Fruit fly (Drosophila melanogaster) whole organism, embryonic: ENCODE data around the gene Tbcd.

Experiments
- ATbp ChIP-seq: fragments of 200-800 bp; sonication (Bioruptor generic); optimal IDR thresholded peaks from 2 replicates; lab custom pipeline; 2017; ENCODE audit warnings: missing biosample characterization, mild to moderate bottlenecking, missing genetic modification characterization, missing genetic modification reagents
- BEAF-32 ChIP-seq: fragments of 200-800 bp; sonication (Bioruptor generic); optimal IDR thresholded peaks from 3 replicates; lab custom pipeline; 2017; ENCODE audit warnings: missing biosample characterization, missing genetic modification characterization, mild to moderate bottlenecking, moderate library complexity, missing genetic modification reagents
- CG10147 ChIP-seq: fragments of 200-800 bp; sonication (Bioruptor generic); optimal IDR thresholded peaks from 2 replicates; lab custom pipeline; 2019; ENCODE audit warnings: missing biosample characterization, mild to moderate bottlenecking, missing genetic modification characterization, moderate library complexity
- CG10321 ChIP-seq: fragments of 200-800 bp; sonication (Bioruptor generic); IDR thresholded peaks from 2 replicates; pipeline ENCODE4 v1.3.6; 2022; ENCODE audit warnings: missing biosample characterization, missing genetic modification characterization
- CG10654 ChIP-seq: fragments of 200-800 bp; sonication (Bioruptor generic); optimal IDR thresholded peaks from 2 replicates; lab custom pipeline; 2016; ENCODE audit warnings: missing biosample characterization, missing genetic modification characterization
- CG11247 ChIP-seq: fragments of 200-800 bp; sonication (Bioruptor generic); IDR thresholded peaks from 2 replicates; pipeline ENCODE4 v1.3.6; 2022; ENCODE audit warnings: missing biosample characterization, missing genetic modification characterization
- CG12744 ChIP-seq: fragments of 200-800 bp; sonication (Bioruptor generic); optimal IDR thresholded peaks from 2 replicates; lab custom pipeline; 2016; ENCODE audit warnings: missing biosample characterization, missing genetic modification characterization
- CG12769 ChIP-seq: fragments of 200-800 bp; sonication (Bioruptor generic); optimal IDR thresholded peaks from 2 replicates; lab custom pipeline; 2019; ENCODE audit warnings: missing biosample characterization, mild to moderate bottlenecking, missing genetic modification characterization, moderate library complexity
- CG15011 ChIP-seq: fragments of 200-800 bp; sonication (Bioruptor generic); optimal IDR thresholded peaks from 3 replicates; lab custom pipeline; 2018; ENCODE audit warnings: missing biosample characterization, mild to moderate bottlenecking, missing genetic modification characterization
- CG15269 ChIP-seq: fragments of 200-800 bp; sonication (Bioruptor generic); optimal IDR thresholded peaks from 2 replicates; lab custom pipeline; 2018; ENCODE audit warnings: missing biosample characterization, mild to moderate bottlenecking, missing genetic modification characterization, moderate library complexity
- CG18476 ChIP-seq: fragments of 200-800 bp; sonication (Bioruptor generic); optimal IDR thresholded peaks from 2 replicates; lab custom pipeline; 2016; ENCODE audit warnings: missing biosample characterization, mild to moderate bottlenecking, missing genetic modification characterization
- CG2678 ChIP-seq: fragments of 200-800 bp; sonication (Bioruptor generic); optimal IDR thresholded peaks from 3 replicates; lab custom pipeline; 2019; ENCODE audit warnings: missing biosample characterization, mild to moderate bottlenecking, missing genetic modification characterization, moderate library complexity
- CG31365 ChIP-seq: fragments of 200-800 bp; sonication (Bioruptor generic); optimal IDR thresholded peaks from 2 replicates; lab custom pipeline; 2018; ENCODE audit warnings: missing biosample characterization, mild to moderate bottlenecking, missing genetic modification characterization
- CG33557 ChIP-seq: fragments of 200-800 bp; sonication (Bioruptor generic); optimal IDR thresholded peaks from 2 replicates; lab custom pipeline; 2019; ENCODE audit warnings: missing biosample characterization, mild to moderate bottlenecking, missing genetic modification characterization, moderate library complexity
- CG34224 ChIP-seq: fragments of 200-800 bp; sonication (Bioruptor generic); IDR thresholded peaks from 3 replicates; pipeline ENCODE4 v1.3.6; 2022; ENCODE audit warnings: missing biosample characterization, missing genetic modification characterization; ENCODE audit not compliant: partially characterized antibody
- CG3995 ChIP-seq: fragments of 200-800 bp; sonication (Bioruptor generic); optimal IDR thresholded peaks from 3 replicates; lab custom pipeline; 2016; ENCODE audit warnings: missing biosample characterization, missing genetic modification characterization
- CG4730 ChIP-seq: fragments of 200-800 bp; sonication (Bioruptor generic); IDR thresholded peaks from 2 replicates; pipeline ENCODE4 v1.3.6; 2022; ENCODE audit warnings: missing biosample characterization, missing genetic modification characterization
- CG6765 ChIP-seq: fragments of 200-800 bp; sonication (Bioruptor generic); optimal IDR thresholded peaks from 3 replicates; lab custom pipeline; 2017; ENCODE audit warnings: missing biosample characterization, mild to moderate bottlenecking, missing genetic modification characterization
- CG7745 ChIP-seq: fragments of 200-800 bp; sonication (Bioruptor generic); optimal IDR thresholded peaks from 2 replicates; lab custom pipeline; 2018; ENCODE audit warnings: missing biosample characterization, mild to moderate bottlenecking, missing genetic modification characterization, moderate library complexity
- D19A ChIP-seq: fragments of 200-800 bp; optimal IDR thresholded peaks from 3 replicates; lab custom pipeline; 2019; ENCODE audit warnings: missing biosample characterization, mild to moderate bottlenecking, missing genetic modification characterization, moderate library complexity
- Doc3 ChIP-seq: fragments of 200-800 bp; sonication (Bioruptor generic); IDR thresholded peaks from 3 replicates; pipeline ENCODE4 v1.3.6; 2022; ENCODE audit warnings: missing biosample characterization, missing genetic modification characterization; ENCODE audit not compliant: partially characterized antibody
- Ets65A ChIP-seq: fragments of 200-800 bp; sonication (Bioruptor generic); peaks from one replicate; lab custom pipeline; 2016; ENCODE audit warnings: missing biosample characterization, missing genetic modification characterization
- HLH3B ChIP-seq: fragments of 200-800 bp; sonication (Bioruptor generic); IDR thresholded peaks from 2 replicates; pipeline ENCODE4 v1.3.6; 2022; ENCODE audit warnings: missing biosample characterization, missing genetic modification characterization
- Lhr ChIP-seq: fragments of 200-800 bp; sonication (Bioruptor generic); optimal IDR thresholded peaks from 3 replicates; lab custom pipeline; 2017; ENCODE audit warnings: mild to moderate bottlenecking, missing biosample characterization, missing genetic modification reagents, missing genetic modification characterization
- Lpt ChIP-seq: fragments of >200 bp; optimal IDR thresholded peaks from 2 replicates; lab custom pipeline; 2018; ENCODE audit warnings: missing biosample characterization, missing genetic modification characterization
- Meics ChIP-seq: fragments of 200-800 bp; sonication (Bioruptor generic); optimal IDR thresholded peaks from 2 replicates; lab custom pipeline; 2017; ENCODE audit warnings: missing biosample characterization, mild to moderate bottlenecking, missing genetic modification characterization
- NfI ChIP-seq: fragments of 200-800 bp; sonication (Bioruptor generic); optimal IDR thresholded peaks from 3 replicates; lab custom pipeline; 2018; ENCODE audit warnings: missing biosample characterization, mild to moderate bottlenecking, missing genetic modification characterization, moderate library complexity
- Pdp1 ChIP-seq, 2 experiments: fragments of 200-800 bp; sonication (Bioruptor generic); optimal IDR thresholded peaks; 3 replicates each; lab custom pipeline; 2016; ENCODE audit warnings: missing biosample characterization in 2 of 2, missing genetic modification characterization in 2 of 2, mild to moderate bottlenecking in 1 of 2, moderate library complexity in 1 of 2
- Sry-β ChIP-seq: fragments of 200-800 bp; sonication (Bioruptor generic); optimal IDR thresholded peaks from 2 replicates; lab custom pipeline; 2018; ENCODE audit warnings: missing biosample characterization, mild to moderate bottlenecking, missing genetic modification characterization, moderate library complexity
- TFAM ChIP-seq: fragments of 200-800 bp; sonication (Bioruptor generic); optimal IDR thresholded peaks from 2 replicates; lab custom pipeline; 2017; ENCODE audit warnings: missing biosample characterization, missing genetic modification characterization, inconsistent platforms
- amos ChIP-seq: fragments of 200-800 bp; sonication (Bioruptor generic); IDR thresholded peaks from 2 replicates; pipeline ENCODE4 v1.3.6; 2022; ENCODE audit warnings: missing biosample characterization, missing genetic modification characterization; ENCODE audit not compliant: partially characterized antibody
- ap ChIP-seq: fragments of 200-800 bp; sonication (Bioruptor generic); IDR thresholded peaks from 2 replicates; pipeline ENCODE4 v1.3.6; 2022; ENCODE audit warnings: missing biosample characterization, missing genetic modification characterization
- bab2 ChIP-seq: fragments of 200-800 bp; sonication (Bioruptor generic); optimal IDR thresholded peaks from 2 replicates; lab custom pipeline; 2016; ENCODE audit warnings: missing biosample characterization, missing genetic modification characterization
- emc ChIP-seq: fragments of 200-800 bp; sonication (Bioruptor generic); optimal IDR thresholded peaks from 2 replicates; lab custom pipeline; 2016; ENCODE audit warnings: missing biosample characterization, missing genetic modification characterization
- fd96Cb ChIP-seq: fragments of 200-800 bp; sonication (Bioruptor generic); optimal IDR thresholded peaks from 2 replicates; lab custom pipeline; 2018; ENCODE audit warnings: missing biosample characterization, mild to moderate bottlenecking, missing genetic modification characterization, moderate library complexity
- insv ChIP-seq, 2 experiments: fragments of 200-800 bp; sonication (Bioruptor generic); optimal IDR thresholded peaks; 3 replicates each; lab custom pipeline; 2016 to 2018; ENCODE audit warnings: missing biosample characterization in 2 of 2, missing genetic modification characterization in 2 of 2
- lilli ChIP-seq: fragments of 200-800 bp; sonication (Bioruptor generic); optimal IDR thresholded peaks from 3 replicates; lab custom pipeline; 2016; ENCODE audit warnings: missing biosample characterization, missing genetic modification characterization
- lmd ChIP-seq: fragments of 200-800 bp; sonication (Bioruptor generic); IDR thresholded peaks from 2 replicates; pipeline ENCODE4 v1.3.6; 2022; ENCODE audit warnings: missing biosample characterization, missing genetic modification characterization
- lola ChIP-seq, 3 experiments: fragments of >200 bp in 2 of 3; fragments of 200-800 bp in 1 of 3; sonication (Bioruptor generic) in 1 of 3; optimal IDR thresholded peaks; 2 replicates each; lab custom pipeline; 2017 to 2019; ENCODE audit warnings: missing biosample characterization in 3 of 3, missing genetic modification characterization in 3 of 3, mild to moderate bottlenecking in 1 of 3, moderate library complexity in 1 of 3
- pho ChIP-seq: fragments of 200-800 bp; sonication (Bioruptor generic); optimal IDR thresholded peaks from 2 replicates; lab custom pipeline; 2016; ENCODE audit warnings: missing biosample characterization, missing genetic modification characterization
- prd ChIP-seq, 3 experiments: fragments of >200 bp in 2 of 3; fragments of 200-800 bp in 1 of 3; sonication (Bioruptor generic) in 1 of 3; optimal IDR thresholded peaks in 2 of 3; IDR thresholded peaks in 1 of 3; 2 replicates in 2 of 3; 3 replicates in 1 of 3; pipeline versions ENCODE4 v1.3.6 to Lab custom; 2017 to 2022; ENCODE audit warnings: missing biosample characterization in 1 of 3, missing genetic modification characterization in 1 of 3
- scrt ChIP-seq: fragments of 200-800 bp; sonication (Bioruptor generic); optimal IDR thresholded peaks from 2 replicates; lab custom pipeline; 2018; ENCODE audit warnings: missing biosample characterization, mild to moderate bottlenecking, missing genetic modification characterization, moderate library complexity
- sd ChIP-seq: fragments of 200-800 bp; sonication (Bioruptor generic); optimal IDR thresholded peaks from 3 replicates; lab custom pipeline; 2018; ENCODE audit warnings: missing biosample characterization, mild to moderate bottlenecking, missing genetic modification characterization, moderate library complexity
- sens-2 ChIP-seq: fragments of 200-800 bp; sonication (Bioruptor generic); IDR thresholded peaks from 2 replicates; pipeline ENCODE4 v1.3.6; 2022; ENCODE audit warnings: missing biosample characterization, missing genetic modification characterization
- stwl ChIP-seq: fragments of 200-800 bp; sonication (Bioruptor generic); optimal IDR thresholded peaks from 3 replicates; lab custom pipeline; 2018; ENCODE audit warnings: missing biosample characterization, mild to moderate bottlenecking, missing genetic modification characterization, moderate library complexity
- unpg ChIP-seq: fragments of 200-800 bp; sonication (Bioruptor generic); optimal IDR thresholded peaks from 3 replicates; lab custom pipeline; 2018; ENCODE audit warnings: missing biosample characterization, mild to moderate bottlenecking, missing genetic modification characterization, moderate library complexity
- vvl ChIP-seq: fragments of 200-800 bp; sonication (Bioruptor generic); IDR thresholded peaks from 2 replicates; pipeline ENCODE4 v1.3.6; 2022; ENCODE audit warnings: missing biosample characterization, missing genetic modification characterization
- wdn ChIP-seq: fragments of 200-800 bp; sonication (Bioruptor generic); IDR thresholded peaks from 2 replicates; pipeline ENCODE4 v1.3.6; 2022; ENCODE audit warnings: missing biosample characterization, missing genetic modification characterization
- zen ChIP-seq: fragments of 200-800 bp; sonication (Bioruptor generic); optimal IDR thresholded peaks from 3 replicates; lab custom pipeline; 2018; ENCODE audit warnings: missing biosample characterization, mild to moderate bottlenecking, missing genetic modification characterization, moderate library complexity

The Tbcd gene

DNA sequence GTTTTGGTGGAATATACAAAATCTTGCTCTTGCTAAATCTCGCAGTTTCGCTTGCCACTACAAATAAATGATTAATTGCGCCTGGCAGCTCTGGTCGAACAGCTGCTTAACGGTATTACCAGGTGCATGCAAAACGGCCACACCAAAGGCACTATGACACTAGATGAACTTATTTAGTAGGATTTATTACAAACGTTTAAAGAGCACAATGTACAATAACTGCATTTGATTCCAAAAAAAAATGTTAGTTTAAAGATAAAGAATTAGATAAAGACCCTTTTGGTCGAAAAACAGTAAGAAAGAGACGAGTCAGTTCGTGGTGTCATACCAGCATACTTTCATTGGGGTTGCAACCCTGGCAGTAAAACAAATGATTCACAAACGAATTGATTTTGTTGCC, at the start of gene Tbcd, which contains the start of gene CG11723 (continued):
- TF ChIP-seq unpg (GFP tag; lab: Kevin White, UChicago) (peak; percentile 91), CG10321 (peak; percentile 74), CG2678 (tag; lab: Kevin White, UChicago) (no peak), CG6765 (GFP tag; lab: Kevin White, UChicago) (peak; percentile 56), vvl (GFP tag; lab: Robert Waterston, UW) (peak; percentile 97), sd (tag; lab: Kevin White, UChicago) (no peak), CG4730 (GFP tag; lab: Robert Waterston, UW) (peak; percentile 87), prd (optimal IDR thresholded peaks at IDR 0.05; lab: Kevin White, UChicago) (no peak), prd (GFP tag; IDR thresholded peaks at IDR 0.05; lab: Robert Waterston, UW) (peak; percentile 94), emc (GFP tag; lab: Kevin White, UChicago) (peak; percentile 55), CG12769 (tag; lab: Kevin White, UChicago) (no peak), HLH3B (GFP tag; lab: Robert Waterston, UW) (peak; percentile 93), wdn (peak; percentile 84), CG3995 (peak; percentile 58), D19A (tag; lab: Kevin White, UChicago) (no peak), pho (GFP tag; lab: Kevin White, UChicago) (peak; percentile 87), amos (GFP tag; lab: Robert Waterston, UW) (0 out of 2 replicates have a peak, but pooled peaks have one; percentile 15), Ets65A (GFP tag; lab: Kevin White, UChicago) (peak; percentile 97), bab2 (GFP tag; lab: Kevin White, UChicago) (peak; percentile 92), CG33557 (GFP tag; lab: Kevin White, UChicago) (peak; percentile 71), Lhr (GFP tag; lab: Kevin White, UChicago) (peak; percentile 54), lola (GFP tag; optimal IDR thresholded peaks at IDR 0.05; lab: Kevin White, UChicago) (peak in 1 of 3 experiments; percentile 85), CG10654 (peak; percentile 71), CG31365 (tag; lab: Kevin White, UChicago) (no peak), lilli (GFP tag; lab: Kevin White, UChicago) (peak; percentile 93), CG15269 (tag; lab: Kevin White, UChicago) (no peak), CG15011 (peak; percentile 66), sens-2 (peak; percentile 91), insv (GFP tag; optimal IDR thresholded peaks at IDR 0.05; lab: Kevin White, UChicago) (peak in 1 of 2 experiments; percentile 49), Lpt (GFP tag; lab: Kevin White, UChicago) (no peak), fd96Cb (peak; percentile 84), stwl (tag; lab: Kevin White, UChicago) (peak; percentile 98), TFAM (GFP tag; lab: Kevin White, UChicago) (peak; percentile 24), Pdp1 (GFP tag; optimal IDR thresholded peaks at IDR 0.05; lab: Kevin White, UChicago) (peak in 1 of 2 experiments; percentile 87), ap (GFP tag; lab: Robert Waterston, UW) (peak; percentile 90), CG34224 (GFP tag; lab: Robert Waterston, UW) (peak; percentile 66), CG11247 (GFP tag; lab: Robert Waterston, UW) (peak; percentile 85), BEAF-32 (GFP tag; lab: Kevin White, UChicago) (peak; percentile 33), CG7745 (tag; lab: Kevin White, UChicago) (no peak), zen (tag; lab: Kevin White, UChicago) (peak; percentile 85), Sry-β (GFP tag; lab: Kevin White, UChicago) (peak; percentile 64), CG10147 (GFP tag; lab: Kevin White, UChicago) (no peak), CG18476 (GFP tag; lab: Kevin White, UChicago) (peak; percentile 85), NfI (peak; percentile 87), lmd (GFP tag; lab: Robert Waterston, UW) (peak; percentile 92), Doc3 (GFP tag; lab: Robert Waterston, UW) (peak; percentile 29; the same call in 1 of the 3 replicates), scrt (no peak), Meics (GFP tag; lab: Kevin White, UChicago) (no peak), CG12744 (GFP tag; lab: Kevin White, UChicago) (peak; percentile 73), ATbp (GFP tag; lab: Kevin White, UChicago) (no peak)
